Worm (Caenorhabditis elegans): ENCODE data around the gene C54G10.1.

Gene C54G10.1

DNA sequence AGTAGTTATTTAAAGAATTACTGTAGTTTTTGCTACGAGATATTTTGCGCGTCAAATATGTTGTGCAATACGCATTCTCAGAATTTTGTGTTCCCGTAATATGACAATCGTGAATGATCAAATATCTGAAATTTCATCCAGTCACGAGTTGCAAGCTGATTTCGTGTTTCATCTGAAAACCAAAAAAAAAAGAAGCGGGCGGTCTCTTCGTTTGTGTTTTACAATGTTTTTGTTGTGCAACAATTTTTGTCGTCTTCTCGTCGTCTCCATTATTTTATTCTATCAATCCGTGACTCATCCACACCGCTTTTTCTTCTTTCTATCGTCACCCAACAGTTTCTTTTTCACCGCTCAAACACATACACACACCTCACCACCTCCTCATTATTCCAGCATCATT is 31.3 kb upstream of the C54G10.1 start, which contains the start of gene R11H6.4:
R11H6.4 (plus strand) TSS at position 301 of the 400 bp plus-strand sequence.
- TF ChIP-seq Y105C5A.15 (GFP tag; IDR thresholded peaks at IDR 0.05) (no peak), R02D3.7 (tag; optimal IDR thresholded peaks at IDR 0.05) (no peak), pqm-1 (tag; optimal IDR thresholded peaks at IDR 0.05) (no peak), nhr-10 (tag; optimal IDR thresholded peaks at IDR 0.05) (no peak), attf-4 (tag; optimal IDR thresholded peaks at IDR 0.05) (no peak), cey-2 (tag; optimal IDR thresholded peaks at IDR 0.05; ENCODE audit: borderline replicate concordance, insufficient read depth) (no peak), tra-1 (GFP tag; IDR thresholded peaks at IDR 0.05) (no peak), nhr-11 (tag; optimal IDR thresholded peaks at IDR 0.05) (no peak), ztf-7 (tag; optimal IDR thresholded peaks at IDR 0.05) (no peak), zip-11 (GFP tag; IDR thresholded peaks at IDR 0.05) (no peak), nhr-28 (tag; optimal IDR thresholded peaks at IDR 0.05) (no peak), mdl-1 (tag; optimal IDR thresholded peaks at IDR 0.05) (no peak)

DNA sequence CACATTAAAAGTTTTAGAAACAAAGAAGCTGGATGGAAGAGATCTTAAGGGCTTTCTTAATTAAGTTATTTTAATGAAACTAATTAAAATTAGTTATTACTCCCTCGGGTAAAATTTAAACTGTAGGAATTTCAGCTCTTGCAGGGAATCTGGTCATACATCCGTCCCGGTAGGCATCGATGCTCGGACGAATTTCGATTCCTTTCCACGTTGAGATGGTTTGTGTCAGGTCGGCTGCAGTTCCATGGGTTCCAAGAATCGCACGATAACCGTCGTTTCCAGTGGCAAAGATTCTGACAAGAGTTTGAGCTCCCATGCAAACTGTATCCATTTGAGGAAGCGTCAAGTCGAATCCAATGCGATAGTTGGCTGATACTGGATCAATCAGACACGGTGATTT is 30.1 kb upstream of the C54G10.1 start:
- TF ChIP-seq aha-1 (tag), result peak; percentile 57
- TF ChIP-seq nhr-76 (tag; optimal IDR thresholded peaks at IDR 0.05), result no peak

DNA sequence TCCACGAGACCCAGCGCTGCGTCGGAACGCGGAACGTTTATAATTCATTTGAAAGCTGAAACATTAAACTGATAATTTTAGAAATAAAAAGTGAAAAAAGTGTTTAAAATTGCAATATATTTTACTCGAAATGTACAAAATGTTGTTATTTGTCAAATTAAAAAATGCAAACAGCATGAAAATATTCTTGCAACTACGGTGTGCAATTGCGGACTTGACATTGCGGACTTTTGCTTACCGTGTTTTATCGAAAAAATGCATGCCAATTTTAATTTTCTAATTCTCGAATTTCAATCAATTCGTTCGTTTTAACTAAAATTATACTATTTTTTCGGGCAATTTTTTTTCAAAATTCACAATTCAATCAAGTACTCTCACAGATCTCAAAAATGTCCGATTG is 28.7 kb upstream of the C54G10.1 start, which contains the start of the genes R11H6.5 and ccnk-1:
R11H6.5 (minus strand) TSS at position 55 of the 400 bp plus-strand sequence.
ccnk-1 (plus strand) TSS at position 381 of the 400 bp plus-strand sequence.
- TF ChIP-seq nhr-6 (tag; optimal IDR thresholded peaks at IDR 0.05) (peak; percentile 84), lsy-2 (tag; optimal IDR thresholded peaks at IDR 0.05) (peak; percentile 90 to 99), zfp-2 (tag; optimal IDR thresholded peaks at IDR 0.05) (no peak), dve-1 (tag; optimal IDR thresholded peaks at IDR 0.05; ENCODE audit: insufficient read depth) (peak; percentile 30), mes-2 (tag; optimal IDR thresholded peaks at IDR 0.05; ENCODE audit: poor library complexity, severe bottlenecking) (peak; percentile 69), aly-2 (tag; optimal IDR thresholded peaks at IDR 0.05) (no peak), mep-1 (tag; optimal IDR thresholded peaks at IDR 0.05) (peak; percentile 42), Y5F2A.4 (GFP tag; optimal IDR thresholded peaks at IDR 0.05) (no peak), lin-38 (GFP tag; IDR thresholded peaks at IDR 0.05) (peak; percentile 9; the same call in 1 of the 2 replicates), hlh-30 (tag; optimal IDR thresholded peaks at IDR 0.05; ENCODE audit: insufficient read depth) (peak; percentile 43), rbr-2 (tag; optimal IDR thresholded peaks at IDR 0.05) (peak; percentile 18), ctbp-1 (GFP tag; IDR thresholded peaks at IDR 0.05) (no peak), unc-62 (GFP tag; optimal IDR thresholded peaks at IDR 0.05 in 1 of 2) (peak in 1 of 2 experiments; percentile 4), unc-62 (tag; optimal IDR thresholded peaks at IDR 0.05) (no peak), dpl-1 (GFP tag; optimal IDR thresholded peaks at IDR 0.05) (peak; percentile 49), lin-39 (tag; optimal IDR thresholded peaks at IDR 0.05) (no peak)

DNA sequence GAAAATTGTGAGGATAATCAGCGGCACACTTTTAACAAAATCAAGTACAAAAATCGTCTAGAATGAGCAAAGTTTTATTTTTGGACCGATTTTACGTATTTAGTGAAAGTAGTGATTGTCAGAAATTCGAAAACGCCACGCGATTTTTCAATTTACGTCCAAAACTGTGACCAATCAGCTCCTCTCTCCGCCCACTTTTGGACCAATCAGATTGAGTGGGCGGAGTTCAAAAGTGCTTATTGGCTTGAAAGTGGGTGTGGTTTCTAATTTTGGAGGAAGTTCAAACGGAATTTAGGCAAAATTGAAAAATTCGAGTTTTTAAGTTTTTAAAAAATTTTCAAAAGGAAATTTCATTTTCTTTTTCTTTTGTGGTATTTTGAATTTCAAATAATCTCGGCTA is 26.4 kb upstream of the C54G10.1 start:
- TF ChIP-seq ces-1 (GFP tag; optimal IDR thresholded peaks at IDR 0.05) (no peak), zip-2 (tag; optimal IDR thresholded peaks at IDR 0.05) (no peak), lin-1 (GFP tag; IDR thresholded peaks at IDR 0.05) (no peak), php-3 (GFP tag; IDR thresholded peaks at IDR 0.05) (no peak), hmg-1.1 (GFP tag; IDR thresholded peaks at IDR 0.05) (no peak), gei-8 (GFP tag; optimal IDR thresholded peaks at IDR 0.05) (no peak), mes-2 (tag; optimal IDR thresholded peaks at IDR 0.05; ENCODE audit: poor library complexity, severe bottlenecking) (no peak)

DNA sequence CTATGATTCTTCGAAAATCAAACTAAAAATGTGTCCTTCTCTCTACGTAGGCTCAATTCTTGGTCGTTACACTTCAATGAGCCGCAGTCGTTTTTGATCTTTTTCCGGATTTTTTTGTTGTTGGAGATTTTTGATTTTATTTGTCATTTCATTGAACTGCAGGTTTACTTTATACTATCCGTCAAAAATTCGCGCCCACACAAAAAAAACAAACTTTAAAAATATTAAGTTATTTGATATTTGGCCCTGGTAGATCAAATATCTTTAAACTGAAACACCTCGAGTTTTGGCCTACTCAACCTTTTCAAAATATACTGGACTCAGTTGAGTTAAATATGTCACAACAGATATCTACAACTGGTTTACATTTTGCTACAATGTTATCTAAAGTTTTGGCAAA is 25.2 kb upstream of the C54G10.1 start:
- TF ChIP-seq snpc-1.2 (GFP tag; IDR thresholded peaks at IDR 0.05) (no peak), ceh-44 (GFP tag; IDR thresholded peaks at IDR 0.05) (no peak), zip-2 (tag; optimal IDR thresholded peaks at IDR 0.05) (no peak), egl-43 (GFP tag; IDR thresholded peaks at IDR 0.05) (no peak), R02D3.7 (tag; optimal IDR thresholded peaks at IDR 0.05) (no peak), mep-1 (tag; optimal IDR thresholded peaks at IDR 0.05) (no peak), pha-4 (GFP tag; IDR thresholded peaks at IDR 0.05) (no peak), pha-4 (tag; optimal IDR thresholded peaks at IDR 0.05) (no peak), ztf-11 (tag; optimal IDR thresholded peaks at IDR 0.05) (no peak), nhr-25 (tag; optimal IDR thresholded peaks at IDR 0.05; ENCODE audit: borderline replicate concordance, insufficient read depth) (no peak), lin-29 (GFP tag; IDR thresholded peaks at IDR 0.05) (no peak), skn-1 (tag; optimal IDR thresholded peaks at IDR 0.05) (no peak)
